Worm (Caenorhabditis elegans): ENCODE results near the gene K04G11.3.
A peak's percentile ranks its signal among the peaks of the same experiment; 100 is the strongest.

K04G11.3 gene

DNA sequence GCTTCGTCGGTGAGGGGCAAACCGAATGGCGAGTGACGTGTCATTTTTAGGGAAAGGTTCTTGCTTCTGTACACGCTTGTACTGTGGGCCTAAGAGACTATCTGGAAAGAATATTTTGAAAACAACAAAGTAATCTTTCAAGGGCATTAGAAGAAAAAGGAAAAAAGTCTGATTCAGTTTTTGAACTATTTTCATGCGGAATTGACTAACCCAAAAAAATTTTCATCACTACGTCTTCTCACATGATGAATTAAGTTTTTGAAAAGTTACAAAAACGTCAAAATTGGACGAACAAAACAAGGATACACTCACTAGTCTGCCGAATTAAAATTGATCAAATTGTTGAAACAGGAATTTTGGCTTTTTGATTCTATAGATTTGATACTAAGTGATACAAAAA is 27.2 kb downstream of the K04G11.3 start, which contains the start of gene C11H1.9:
C11H1.9 (minus strand) TSS at position 101 of the 400 bp plus-strand sequence.
- peak; percentile 39 for TF ChIP-seq aha-1 (tag)
- no peak for TF ChIP-seq mes-2 (tag; optimal IDR thresholded peaks at IDR 0.05; ENCODE audit: poor library complexity, severe bottlenecking)

DNA sequence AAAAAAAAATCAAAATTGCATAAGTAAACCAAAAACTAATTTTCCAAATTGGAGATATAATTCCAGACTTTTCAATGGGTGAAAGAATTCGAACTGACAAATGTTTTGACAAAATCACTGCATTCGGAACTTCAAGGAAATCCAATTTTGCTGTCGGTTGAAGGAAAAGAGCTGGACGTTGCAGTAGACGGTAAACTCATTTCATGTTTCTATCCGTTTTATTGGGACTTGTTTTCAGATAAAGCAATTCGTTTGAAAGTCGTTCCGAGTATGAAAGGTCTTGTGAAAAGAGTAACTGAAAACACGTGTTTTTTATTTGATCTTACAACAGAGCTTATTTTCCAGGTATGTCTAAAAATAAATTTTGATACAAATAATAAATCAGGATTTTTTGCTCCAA is 31.3 kb downstream of the K04G11.3 start:
- no peak for TF ChIP-seq ama-1 (optimal IDR thresholded peaks at IDR 0.05)
- no peak for TF ChIP-seq R02D3.7 (tag; optimal IDR thresholded peaks at IDR 0.05)
- TF ChIP-seq fkh-10 (GFP tag; optimal IDR thresholded peaks at IDR 0.05), result peak; percentile 24

DNA sequence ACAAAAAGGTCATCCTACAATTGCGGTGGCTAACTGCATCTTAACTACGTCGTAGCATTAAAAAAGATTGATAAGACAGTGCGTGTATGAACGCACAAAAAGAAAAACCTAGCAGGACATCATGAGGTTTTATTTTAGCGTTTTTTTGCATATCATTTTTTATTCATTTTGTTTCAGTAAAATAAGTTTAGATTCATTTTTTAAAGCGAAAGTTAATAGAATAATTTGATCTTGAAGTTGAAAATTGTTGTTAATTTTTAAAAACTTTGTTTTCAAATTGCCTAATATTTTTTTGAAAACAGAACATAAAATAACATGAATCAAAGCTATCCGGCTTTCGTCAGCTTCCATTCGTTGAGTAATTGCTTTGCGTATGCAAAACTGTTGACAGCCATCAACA is 33.8 kb downstream of the K04G11.3 start, which contains the start of gene prx-1:
prx-1 (plus strand) TSS at position 301 of the 400 bp plus-strand sequence.
- TF ChIP-seq pqm-1 (tag; optimal IDR thresholded peaks at IDR 0.05), result no peak
- TF ChIP-seq hlh-30 (tag; optimal IDR thresholded peaks at IDR 0.05; ENCODE audit: insufficient read depth), result peak; percentile 3
- TF ChIP-seq dve-1 (tag; optimal IDR thresholded peaks at IDR 0.05; ENCODE audit: insufficient read depth), result peak; percentile 21
- peak; percentile 62 for TF ChIP-seq nhr-28 (tag; optimal IDR thresholded peaks at IDR 0.05)

DNA sequence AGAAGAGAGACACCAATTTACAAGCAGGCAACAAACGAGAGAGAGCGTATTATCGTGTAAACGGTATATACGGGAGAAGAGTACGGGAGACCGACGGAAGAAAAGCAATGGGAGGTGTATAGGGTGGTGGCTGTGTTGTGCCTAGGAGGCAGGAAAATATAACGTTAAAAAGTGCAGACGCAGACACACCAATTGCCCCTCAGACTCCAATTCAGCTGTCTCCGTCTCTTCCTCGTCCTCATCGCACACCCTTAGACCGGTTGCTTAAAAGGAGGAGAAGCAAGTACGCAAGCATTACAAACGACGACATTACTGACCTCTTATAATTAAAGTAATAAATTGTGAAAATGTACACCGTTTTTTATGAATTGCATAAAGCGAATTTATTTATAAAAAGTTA is 35.1 kb downstream of the K04G11.3 start:
- TF ChIP-seq hlh-11 (tag; optimal IDR thresholded peaks at IDR 0.05) (peak; percentile 93), dpl-1 (GFP tag; optimal IDR thresholded peaks at IDR 0.05) (peak; percentile 42), rbr-2 (tag; optimal IDR thresholded peaks at IDR 0.05) (peak; percentile 83), ceh-28 (tag; optimal IDR thresholded peaks at IDR 0.05) (no peak), egl-43 (GFP tag; IDR thresholded peaks at IDR 0.05) (no peak), daf-12 (tag; optimal IDR thresholded peaks at IDR 0.05) (no peak), hlh-30 (tag; optimal IDR thresholded peaks at IDR 0.05; ENCODE audit: insufficient read depth) (peak; percentile 73), nhr-25 (tag; optimal IDR thresholded peaks at IDR 0.05; ENCODE audit: borderline replicate concordance, insufficient read depth) (peak; percentile 24), ztf-7 (tag; optimal IDR thresholded peaks at IDR 0.05) (peak; percentile 62), pqm-1 (tag; optimal IDR thresholded peaks at IDR 0.05) (no peak), fkh-10 (GFP tag; optimal IDR thresholded peaks at IDR 0.05) (no peak), lin-38 (GFP tag; IDR thresholded peaks at IDR 0.05) (peak; percentile 42), lim-7 (GFP tag; IDR thresholded peaks at IDR 0.05) (no peak), egl-27 (tag; optimal IDR thresholded peaks at IDR 0.05) (no peak), snpc-1.2 (GFP tag; IDR thresholded peaks at IDR 0.05) (no peak), ceh-82 (tag; optimal IDR thresholded peaks at IDR 0.05) (no peak), ama-1 (optimal IDR thresholded peaks at IDR 0.05) (no peak), nhr-77 (tag; optimal IDR thresholded peaks at IDR 0.05) (peak; percentile 26), ceh-32 (tag; optimal IDR thresholded peaks at IDR 0.05; ENCODE audit: poor library complexity) (no peak), madf-9 (GFP tag; conservative IDR thresholded peaks at IDR 0.05) (no peak), hmg-1.1 (GFP tag; IDR thresholded peaks at IDR 0.05) (peak; percentile 82), tag-97 (GFP tag; IDR thresholded peaks at IDR 0.05) (no peak), F10B5.3 (tag; optimal IDR thresholded peaks at IDR 0.05) (no peak), lin-13 (GFP tag; optimal IDR thresholded peaks at IDR 0.05) (peak; percentile 98), attf-4 (tag; optimal IDR thresholded peaks at IDR 0.05) (no peak), lin-1 (GFP tag; IDR thresholded peaks at IDR 0.05) (peak; percentile 46; the same call in 1 of the 2 replicates), jun-1 (tag; optimal IDR thresholded peaks at IDR 0.05) (peak; percentile 3), ceh-20 (GFP tag; IDR thresholded peaks at IDR 0.05) (no peak), Y105C5A.15 (GFP tag; IDR thresholded peaks at IDR 0.05) (no peak), lin-29 (GFP tag; IDR thresholded peaks at IDR 0.05) (no peak), spr-3 (GFP tag; optimal IDR thresholded peaks at IDR 0.05) (no peak), ztf-11 (tag; optimal IDR thresholded peaks at IDR 0.05) (no peak), ceh-44 (GFP tag; IDR thresholded peaks at IDR 0.05) (no peak), nhr-28 (tag; optimal IDR thresholded peaks at IDR 0.05) (peak; percentile 97), tra-1 (GFP tag; IDR thresholded peaks at IDR 0.05) (no peak), arid-1 (GFP tag; conservative IDR thresholded peaks at IDR 0.05) (no peak), zip-11 (GFP tag; IDR thresholded peaks at IDR 0.05) (no peak), fos-1 (tag; optimal IDR thresholded peaks at IDR 0.05) (no peak), spr-1 (tag; optimal IDR thresholded peaks at IDR 0.05) (peak; percentile 52), F26F4.8 (GFP tag; conservative IDR thresholded peaks at IDR 0.05) (no peak)

Data from whole organism, L4 larva.